Worm (Caenorhabditis elegans): ENCODE results near the gene myrf-1.

- TF ChIP-seq zip-8 (tag; optimal IDR thresholded peaks at IDR 0.05) = no peak
- TF ChIP-seq ces-1 (GFP tag; optimal IDR thresholded peaks at IDR 0.05) = peak; percentile 46
- TF ChIP-seq nhr-237 (tag; optimal IDR thresholded peaks at IDR 0.05) = peak; percentile 52
- no peak for TF ChIP-seq nhr-76 (tag; optimal IDR thresholded peaks at IDR 0.05)
- peak; percentile 55 for TF ChIP-seq lsy-2 (tag; optimal IDR thresholded peaks at IDR 0.05)
- peak; percentile 16 for TF ChIP-seq ztf-11 (tag; optimal IDR thresholded peaks at IDR 0.05)
- peak; percentile 5 for TF ChIP-seq pha-4 (tag; optimal IDR thresholded peaks at IDR 0.05)
- TF ChIP-seq flh-1 (GFP tag; optimal IDR thresholded peaks at IDR 0.05) = no peak
Observed at ce11 chrII:10541923-10542486, 39.7 kb upstream of the myrf-1 start, which contains the start of gene pro-1.
